Fruit fly (Drosophila melanogaster): ENCODE results near the gene CG31715.

The CG31715 gene

DNA sequence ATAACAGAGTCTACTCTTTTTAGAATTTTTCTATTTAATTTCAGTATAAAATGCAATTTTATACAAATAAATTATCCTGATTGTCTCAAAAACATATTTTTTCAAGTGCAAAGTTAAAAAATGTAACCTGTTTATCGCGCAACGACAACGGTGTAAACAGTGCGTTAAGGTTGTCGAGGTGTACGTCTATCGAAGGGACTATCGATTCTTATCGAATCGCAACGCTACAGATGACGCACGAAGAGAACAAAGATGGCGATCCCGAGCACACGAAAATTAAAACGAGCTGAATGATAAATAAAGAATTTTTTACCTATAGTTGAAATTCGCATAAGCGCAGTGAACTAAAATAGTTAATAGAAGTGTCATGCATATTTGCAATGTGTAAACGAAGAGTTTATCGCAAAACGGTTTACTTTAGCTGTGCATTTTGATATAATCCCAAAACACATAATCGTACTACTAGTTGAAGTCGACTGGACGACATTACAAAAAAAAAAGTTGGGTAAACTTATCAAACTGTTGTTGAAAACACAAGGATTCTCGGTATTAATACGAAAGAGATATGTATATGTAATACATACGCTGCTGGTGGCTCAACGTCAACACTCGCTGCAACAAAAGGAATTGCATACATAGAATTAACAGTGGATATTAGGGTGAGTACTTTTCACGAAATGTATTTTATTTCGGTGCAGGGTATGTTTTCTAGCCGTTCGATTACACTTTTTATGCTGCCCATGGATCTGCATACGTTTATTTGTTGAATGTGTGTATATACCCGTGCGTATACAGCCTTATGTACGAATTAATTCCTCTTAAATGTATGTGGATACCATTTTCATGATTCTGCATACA lies 46.7 kb downstream of the CG31715 start, which contains the start of gene da (continued):
- 0 out of 3 replicates have a peak, but pooled peaks have one; percentile 68 for TF ChIP-seq CG2199 (GFP tag; IDR thresholded peaks at IDR 0.05)
- peak; percentile 65 for TF ChIP-seq Dek (tag; optimal IDR thresholded peaks at IDR 0.05)
- TF ChIP-seq Abd-B (GFP tag; optimal IDR thresholded peaks at IDR 0.05): no peak
- no peak for TF ChIP-seq hkb (optimal IDR thresholded peaks at IDR 0.05)
- TF ChIP-seq hkb (GFP tag; IDR thresholded peaks at IDR 0.05): peak; percentile 54
- TF ChIP-seq chif (GFP tag; optimal IDR thresholded peaks at IDR 0.05): peak; percentile 44 to 55
- TF ChIP-seq CG42726 (GFP tag; IDR thresholded peaks at IDR 0.05; ENCODE audit: partially characterized antibody): no peak
- peak; percentile 76 for TF ChIP-seq gem (tag; optimal IDR thresholded peaks at IDR 0.05)
- TF ChIP-seq dati (GFP tag; IDR thresholded peaks at IDR 0.05): no peak
- peak; percentile 58; the same call in 1 of the 2 replicates for TF ChIP-seq NFAT (GFP tag; IDR thresholded peaks at IDR 0.05)
- TF ChIP-seq CG13894 (tag; optimal IDR thresholded peaks at IDR 0.05): peak; percentile 53
- no peak for TF ChIP-seq CG5953 (GFP tag; IDR thresholded peaks at IDR 0.05)
- TF ChIP-seq en (GFP tag; optimal IDR thresholded peaks at IDR 0.05): no peak
- peak; percentile 69 for TF ChIP-seq caup (GFP tag; optimal IDR thresholded peaks at IDR 0.05; ENCODE audit: severe bottlenecking)
- peak; percentile 76 for TF ChIP-seq CG17829 (tag; optimal IDR thresholded peaks at IDR 0.05)
- no peak for TF ChIP-seq CG4730 (GFP tag; IDR thresholded peaks at IDR 0.05)
- TF ChIP-seq nerfin-1 (tag; optimal IDR thresholded peaks at IDR 0.05): peak; percentile 31
- peak; percentile 63 for TF ChIP-seq Xrp1 (GFP tag; IDR thresholded peaks at IDR 0.05)
- peak; percentile 70 for TF ChIP-seq mam (GFP tag; optimal IDR thresholded peaks at IDR 0.05)
- no peak for TF ChIP-seq Bdp1 (GFP tag; optimal IDR thresholded peaks at IDR 0.05)
- TF ChIP-seq ara (GFP tag; IDR thresholded peaks at IDR 0.05): no peak
- TF ChIP-seq Doc2 (GFP tag; IDR thresholded peaks at IDR 0.05): no peak
- TF ChIP-seq Poxn (GFP tag; IDR thresholded peaks at IDR 0.05): no peak
- TF ChIP-seq Atf-2 (GFP tag; optimal IDR thresholded peaks at IDR 0.05): no peak
- no peak for TF ChIP-seq Dip2 (GFP tag; IDR thresholded peaks at IDR 0.05)
- no peak for TF ChIP-seq CG6254 (GFP tag; optimal IDR thresholded peaks at IDR 0.05)
- TF ChIP-seq CG30431 (GFP tag; optimal IDR thresholded peaks at IDR 0.05): no peak
- TF ChIP-seq disco-r (GFP tag; optimal IDR thresholded peaks at IDR 0.05): no peak
- TF ChIP-seq ewg (GFP tag; optimal IDR thresholded peaks at IDR 0.05): no peak
- TF ChIP-seq CG12942 (GFP tag; optimal IDR thresholded peaks at IDR 0.05): peak; percentile 22
- TF ChIP-seq CG12659 (GFP tag; optimal IDR thresholded peaks at IDR 0.05): peak; percentile 91
- TF ChIP-seq CG17361 (GFP tag; IDR thresholded peaks at IDR 0.05): peak; percentile 58; the same call in 1 of the 3 replicates
- peak; percentile 29 for TF ChIP-seq salm (tag; optimal IDR thresholded peaks at IDR 0.05)
- TF ChIP-seq pb (GFP tag; optimal IDR thresholded peaks at IDR 0.05): no peak
- peak; percentile 32 for TF ChIP-seq bigmax (GFP tag; optimal IDR thresholded peaks at IDR 0.05)
- TF ChIP-seq luna (GFP tag; optimal IDR thresholded peaks at IDR 0.05): no peak
- TF ChIP-seq lola (GFP tag; optimal IDR thresholded peaks at IDR 0.05): peak in 2 of 3 experiments; percentile 42 to 92
- no peak for TF ChIP-seq CG10147 (GFP tag; optimal IDR thresholded peaks at IDR 0.05)
- peak; percentile 67 for TF ChIP-seq Bteb2 (GFP tag; optimal IDR thresholded peaks at IDR 0.05)
- peak; percentile 94 for TF ChIP-seq sens (GFP tag)
- peak; percentile 63 for TF ChIP-seq Hmr (GFP tag; optimal IDR thresholded peaks at IDR 0.05)
- peak; percentile 52; the same call in 2 of the 3 replicates for TF ChIP-seq Aef1 (GFP tag; IDR thresholded peaks at IDR 0.05)
- peak; percentile 4 for TF ChIP-seq CG10431 (GFP tag; optimal IDR thresholded peaks at IDR 0.05)
- peak; percentile 73 for TF ChIP-seq pho (GFP tag; optimal IDR thresholded peaks at IDR 0.05)
- peak; percentile 98 for TF ChIP-seq ssp (GFP tag; IDR thresholded peaks at IDR 0.05)
- no peak for TF ChIP-seq Gsc (GFP tag; IDR thresholded peaks at IDR 0.05)
- TF ChIP-seq HLH54F (GFP tag; optimal IDR thresholded peaks at IDR 0.05): peak; percentile 65
- peak; percentile 7 for TF ChIP-seq CG31388 (GFP tag; optimal IDR thresholded peaks at IDR 0.05)
- peak; percentile 46 for TF ChIP-seq sd (tag; optimal IDR thresholded peaks at IDR 0.05)
